Worm (Caenorhabditis elegans) whole organism, mixed stage, embryonic: ENCODE data around the gene M116.5.

Source experiments
- M03D4.4 ChIP-seq: sonication (generic microtip); optimal IDR thresholded peaks from 2 replicates; lab custom pipeline; 2017; ENCODE audit warnings: mild to moderate bottlenecking, missing genetic modification characterization, missing compliant biosample characterization
- bed-3 ChIP-seq: fragments of 200-800 bp; sonication (Bioruptor generic); optimal IDR thresholded peaks from 3 replicates; lab custom pipeline; 2018; ENCODE audit warnings: mild to moderate bottlenecking, missing genetic modification characterization, moderate library complexity, missing compliant biosample characterization
- blmp-1 ChIP-seq: fragments of 150-350 bp; optimal IDR thresholded peaks from 2 replicates; lab custom pipeline; 2014; ENCODE audit warnings: missing biosample characterization, missing genetic modification characterization
- ceh-39 ChIP-seq: fragments of 150-350 bp; optimal IDR thresholded peaks from 2 replicates; lab custom pipeline; 2014; ENCODE audit warnings: missing biosample characterization, missing genetic modification characterization
- ceh-43 ChIP-seq: fragments of 200-800 bp; sonication (Bioruptor generic); optimal IDR thresholded peaks from 2 replicates; lab custom pipeline; 2018; ENCODE audit warnings: mild to moderate bottlenecking, missing genetic modification characterization, moderate library complexity, missing compliant biosample characterization
- ceh-83 ChIP-seq: fragments of 200-800 bp; sonication (Bioruptor generic); optimal IDR thresholded peaks from 2 replicates; lab custom pipeline; 2018; ENCODE audit warnings: mild to moderate bottlenecking, missing genetic modification characterization, missing compliant biosample characterization
- ces-1 ChIP-seq: fragments of 150-350 bp; optimal IDR thresholded peaks from 2 replicates; lab custom pipeline; 2014; ENCODE audit warnings: missing biosample characterization, missing genetic modification reagents, missing genetic modification characterization
- cnd-1 ChIP-seq: fragments of 200-800 bp; sonication (Bioruptor generic); optimal IDR thresholded peaks from 2 replicates; lab custom pipeline; 2018; ENCODE audit warnings: mild to moderate bottlenecking, missing genetic modification characterization, missing compliant biosample characterization
- drap-1 ChIP-seq: fragments of 200-800 bp; sonication (Bioruptor generic); optimal IDR thresholded peaks from 3 replicates; lab custom pipeline; 2018; ENCODE audit warnings: mild to moderate bottlenecking, missing genetic modification characterization, missing compliant biosample characterization
- elt-1 ChIP-seq: sonication (generic microtip); optimal IDR thresholded peaks from 2 replicates; lab custom pipeline; 2017; ENCODE audit warnings: missing genetic modification characterization, mild to moderate bottlenecking, missing compliant biosample characterization, antibody characterized with exemption, moderate library complexity, borderline replicate concordance; ENCODE audit not compliant: insufficient read depth
- elt-3 ChIP-seq: fragments of 150-350 bp; optimal IDR thresholded peaks from 2 replicates; lab custom pipeline; 2014; ENCODE audit warnings: missing biosample characterization, missing genetic modification characterization
- flh-1 ChIP-seq: fragments of 200-800 bp; sonication (Bioruptor generic); optimal IDR thresholded peaks from 2 replicates; lab custom pipeline; 2018; ENCODE audit warnings: mild to moderate bottlenecking, missing genetic modification characterization, moderate library complexity, missing compliant biosample characterization
- ham-2 ChIP-seq: fragments of 200-800 bp; sonication (Bioruptor generic); optimal IDR thresholded peaks from 2 replicates; lab custom pipeline; 2018; ENCODE audit warnings: mild to moderate bottlenecking, missing genetic modification characterization, missing compliant biosample characterization
- hlh-1 ChIP-seq: fragments of 150-350 bp; optimal IDR thresholded peaks from 2 replicates; lab custom pipeline; 2014; ENCODE audit warnings: missing biosample characterization, missing genetic modification reagents, missing genetic modification characterization
- lin-13 ChIP-seq: fragments of 150-350 bp; optimal IDR thresholded peaks from 2 replicates; lab custom pipeline; 2014; ENCODE audit warnings: missing biosample characterization, missing genetic modification characterization
- lin-32 ChIP-seq: fragments of 200-800 bp; sonication (Bioruptor generic); optimal IDR thresholded peaks from 2 replicates; lab custom pipeline; 2018; ENCODE audit warnings: mild to moderate bottlenecking, missing genetic modification characterization, missing compliant biosample characterization
- lsy-2 ChIP-seq: fragments of 150-350 bp; optimal IDR thresholded peaks from 2 replicates; lab custom pipeline; 2014; ENCODE audit warnings: missing biosample characterization, missing genetic modification characterization
- mab-5 ChIP-seq: fragments of 150-350 bp; optimal IDR thresholded peaks from 2 replicates; lab custom pipeline; 2014; ENCODE audit warnings: missing biosample characterization, missing genetic modification characterization
- mep-1 ChIP-seq: fragments of 150-350 bp; optimal IDR thresholded peaks from 2 replicates; lab custom pipeline; 2017; ENCODE audit warnings: missing biosample characterization, missing genetic modification reagents, missing genetic modification characterization, inconsistent platforms
- mls-2 ChIP-seq: sonication (generic microtip); optimal IDR thresholded peaks from 2 replicates; lab custom pipeline; 2016; ENCODE audit warnings: mild to moderate bottlenecking, missing genetic modification characterization, moderate library complexity, missing compliant biosample characterization
- nhr-12 ChIP-seq: fragments of 150-350 bp; optimal IDR thresholded peaks from 2 replicates; lab custom pipeline; 2014; ENCODE audit warnings: missing biosample characterization, missing genetic modification characterization
- nhr-2 ChIP-seq: fragments of 150-350 bp; optimal IDR thresholded peaks from 2 replicates; lab custom pipeline; 2014; ENCODE audit warnings: missing biosample characterization, missing genetic modification characterization
- nhr-237 ChIP-seq: fragments of 150-350 bp; optimal IDR thresholded peaks from 2 replicates; lab custom pipeline; 2014; ENCODE audit warnings: missing biosample characterization, missing genetic modification characterization
- nhr-28 ChIP-seq: fragments of 150-350 bp; optimal IDR thresholded peaks from 2 replicates; lab custom pipeline; 2014; ENCODE audit warnings: missing biosample characterization, missing genetic modification characterization
- nhr-76 ChIP-seq: sonication (generic microtip); optimal IDR thresholded peaks from 2 replicates; lab custom pipeline; 2017; ENCODE audit warnings: missing biosample characterization, missing genetic modification characterization
- pha-4 ChIP-seq: fragments of 150-350 bp; optimal IDR thresholded peaks from 2 replicates; lab custom pipeline; 2018; ENCODE audit warnings: missing biosample characterization, missing genetic modification reagents, missing genetic modification characterization
- sem-2 ChIP-seq: fragments of 200-800 bp; sonication (Bioruptor generic); optimal IDR thresholded peaks from 2 replicates; lab custom pipeline; 2018; ENCODE audit warnings: mild to moderate bottlenecking, missing genetic modification characterization, missing compliant biosample characterization
- snpc-4 ChIP-seq: fragments of 150-350 bp; optimal IDR thresholded peaks from 2 replicates; lab custom pipeline; 2014; ENCODE audit warnings: missing biosample characterization, missing genetic modification characterization
- sptf-1 ChIP-seq: sonication (generic microtip); optimal IDR thresholded peaks from 2 replicates; lab custom pipeline; 2017; ENCODE audit warnings: mild to moderate bottlenecking, missing genetic modification characterization, moderate library complexity, missing compliant biosample characterization
- tbx-8 ChIP-seq: fragments of 200-800 bp; sonication (Bioruptor generic); optimal IDR thresholded peaks from 2 replicates; lab custom pipeline; 2018; ENCODE audit warnings: mild to moderate bottlenecking, missing genetic modification characterization, moderate library complexity, missing compliant biosample characterization
- unc-120 ChIP-seq: sonication (generic microtip); optimal IDR thresholded peaks from 2 replicates; lab custom pipeline; 2017; ENCODE audit warnings: missing genetic modification characterization, missing compliant biosample characterization; ENCODE audit not compliant: poor library complexity, severe bottlenecking
- unc-39 ChIP-seq: fragments of 150-350 bp; optimal IDR thresholded peaks from 2 replicates; lab custom pipeline; 2014; ENCODE audit warnings: missing biosample characterization, missing genetic modification characterization
- unc-62 ChIP-seq: fragments of 150-350 bp; optimal IDR thresholded peaks from 2 replicates; lab custom pipeline; 2014; ENCODE audit warnings: missing biosample characterization, missing genetic modification reagents, missing genetic modification characterization
- zip-8 ChIP-seq: fragments of 150-350 bp; optimal IDR thresholded peaks from 2 replicates; lab custom pipeline; 2014; ENCODE audit warnings: missing biosample characterization, missing genetic modification characterization
- ztf-11 ChIP-seq: fragments of 150-350 bp; optimal IDR thresholded peaks from 2 replicates; lab custom pipeline; 2014; ENCODE audit warnings: missing biosample characterization, missing genetic modification characterization

Gene M116.5

ce11 chrIV:8431567-8432458 lies 11.0 kb upstream of the M116.5 start:
- TF ChIP-seq sptf-1 (tag; lab: Kevin White, UChicago) (no peak), cnd-1 (tag; lab: Kevin White, UChicago) (peak; percentile 16), hlh-1 (tag; lab: Kevin White, UChicago) (peak; percentile 52), unc-62 (peak; percentile 55), ztf-11 (no peak), unc-39 (tag; lab: Kevin White, UChicago) (no peak), ham-2 (peak; percentile 74), pha-4 (tag; lab: Kevin White, UChicago) (peak; percentile 68), lin-13 (tag; lab: Kevin White, UChicago) (peak; percentile 54), mab-5 (tag; lab: Kevin White, UChicago) (no peak), elt-1 (tag; lab: Kevin White, UChicago) (no peak), nhr-12 (peak; percentile 10), nhr-2 (tag; lab: Kevin White, UChicago) (peak; percentile 31), M03D4.4 (tag; lab: Kevin White, UChicago) (no peak), mep-1 (peak; percentile 20), nhr-237 (tag; lab: Kevin White, UChicago) (peak; percentile 36), drap-1 (GFP tag; lab: Kevin White, UChicago) (no peak), ces-1 (GFP tag; lab: Kevin White, UChicago) (peak; percentile 90), mls-2 (tag; lab: Kevin White, UChicago) (no peak), elt-3 (tag; lab: Kevin White, UChicago) (no peak), flh-1 (GFP tag; lab: Kevin White, UChicago) (no peak), tbx-8 (GFP tag; lab: Kevin White, UChicago) (no peak), lsy-2 (tag; lab: Kevin White, UChicago) (peak; percentile 83)

DNA sequence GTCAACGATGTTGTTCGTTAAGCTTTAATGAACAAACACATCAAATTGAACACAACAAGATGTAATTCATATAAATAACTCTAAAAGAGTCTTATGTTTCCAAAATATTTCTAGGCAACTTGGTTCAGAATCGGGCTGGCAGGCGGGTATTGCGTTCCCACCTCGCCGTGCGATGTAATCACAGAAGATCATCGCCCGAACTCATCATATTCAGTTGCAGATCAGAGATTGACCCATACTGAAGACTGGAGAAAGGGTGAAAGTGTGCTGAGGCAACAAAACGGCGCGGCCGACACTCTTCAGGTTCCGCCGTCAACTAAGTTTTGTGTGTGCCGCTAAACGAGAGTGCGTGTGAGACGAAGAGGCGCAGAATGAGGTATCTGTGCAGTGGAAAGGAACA lies 7.6 kb upstream of the M116.5 start:
- no peak for TF ChIP-seq lin-32 (GFP tag; lab: Kevin White, UChicago)
- peak; percentile 24 for TF ChIP-seq mls-2 (tag; lab: Kevin White, UChicago)
- TF ChIP-seq ceh-43 (GFP tag; lab: Kevin White, UChicago) = peak; percentile 15
- TF ChIP-seq zip-8 (tag; lab: Kevin White, UChicago) = no peak
- TF ChIP-seq tbx-8 (GFP tag; lab: Kevin White, UChicago) = no peak
- TF ChIP-seq ceh-83 (GFP tag; lab: Kevin White, UChicago) = peak; percentile 64
- no peak for TF ChIP-seq flh-1 (GFP tag; lab: Kevin White, UChicago)
- TF ChIP-seq snpc-4 (tag; lab: Kevin White, UChicago) = no peak
- TF ChIP-seq M03D4.4 (tag; lab: Kevin White, UChicago) = peak; percentile 47
- no peak for TF ChIP-seq unc-120 (tag; lab: Kevin White, UChicago)
- no peak for TF ChIP-seq nhr-12
- no peak for TF ChIP-seq blmp-1 (tag; lab: Kevin White, UChicago)
- TF ChIP-seq elt-3 (tag; lab: Kevin White, UChicago) = no peak
- TF ChIP-seq ham-2 = no peak
- peak; percentile 78 for TF ChIP-seq lsy-2 (tag; lab: Kevin White, UChicago)
- no peak for TF ChIP-seq mab-5 (tag; lab: Kevin White, UChicago)
- peak; percentile 81 for TF ChIP-seq drap-1 (GFP tag; lab: Kevin White, UChicago)
- TF ChIP-seq pha-4 (tag; lab: Kevin White, UChicago) = peak; percentile 30
- TF ChIP-seq nhr-2 (tag; lab: Kevin White, UChicago) = peak; percentile 9
- no peak for TF ChIP-seq elt-1 (tag; lab: Kevin White, UChicago)
- TF ChIP-seq sptf-1 (tag; lab: Kevin White, UChicago) = peak; percentile 59
- no peak for TF ChIP-seq unc-39 (tag; lab: Kevin White, UChicago)
- peak; percentile 49 for TF ChIP-seq hlh-1 (tag; lab: Kevin White, UChicago)
- TF ChIP-seq nhr-76 (tag; lab: Kevin White, UChicago) = no peak
- TF ChIP-seq cnd-1 (tag; lab: Kevin White, UChicago) = peak; percentile 28
- no peak for TF ChIP-seq nhr-237 (tag; lab: Kevin White, UChicago)
- TF ChIP-seq unc-62 = no peak
- TF ChIP-seq lin-13 (tag; lab: Kevin White, UChicago) = peak; percentile 73
- peak; percentile 33 for TF ChIP-seq sem-2 (GFP tag; lab: Kevin White, UChicago)
- TF ChIP-seq nhr-28 (tag; lab: Kevin White, UChicago) = no peak
- no peak for TF ChIP-seq ztf-11
- peak; percentile 36 for TF ChIP-seq ces-1 (GFP tag; lab: Kevin White, UChicago)
- TF ChIP-seq mep-1 = peak; percentile 32
- no peak for TF ChIP-seq ceh-39 (tag; lab: Kevin White, UChicago)
- TF ChIP-seq bed-3 (GFP tag; lab: Kevin White, UChicago) = no peak
